Worm (Caenorhabditis elegans) whole organism, L2 larva: Measurements from ENCODE around the gene lgg-3.
A peak's percentile ranks its signal among the peaks of the same experiment; 100 is the strongest.

Experiments used
- C34F6.9 ChIP-seq: fragments of 150-350 bp; optimal IDR thresholded peaks from 2 replicates; lab custom pipeline; 2014; ENCODE audit warnings: missing biosample characterization, missing genetic modification characterization
- F13H6.1 ChIP-seq: sonication (generic microtip); optimal IDR thresholded peaks from 2 replicates; lab custom pipeline; 2016; ENCODE audit warnings: missing genetic modification characterization, missing compliant biosample characterization
- R02D3.7 ChIP-seq: fragments of 150-350 bp; optimal IDR thresholded peaks from 2 replicates; lab custom pipeline; 2014; ENCODE audit warnings: missing biosample characterization, missing genetic modification characterization
- Y55F3AM.14 ChIP-seq: fragments of 200-800 bp; sonication (Bioruptor generic); optimal IDR thresholded peaks from 2 replicates; lab custom pipeline; 2018; ENCODE audit warnings: mild to moderate bottlenecking, missing genetic modification characterization, missing compliant biosample characterization
- ZK546.5 ChIP-seq: sonication (generic microtip); optimal IDR thresholded peaks from 2 replicates; lab custom pipeline; 2017; ENCODE audit warnings: missing biosample characterization, missing genetic modification characterization
- alr-1 ChIP-seq: fragments of 150-350 bp; optimal IDR thresholded peaks from 2 replicates; lab custom pipeline; 2014; ENCODE audit warnings: missing biosample characterization, missing genetic modification characterization
- aly-2 ChIP-seq: fragments of 150-350 bp; optimal IDR thresholded peaks from 2 replicates; lab custom pipeline; 2014; ENCODE audit warnings: missing biosample characterization, missing genetic modification characterization
- ama-1 ChIP-seq: fragments of 150-350 bp; optimal IDR thresholded peaks from 2 replicates; lab custom pipeline; 2018; ENCODE audit warnings: inconsistent platforms
- blmp-1 ChIP-seq: sonication (generic microtip); optimal IDR thresholded peaks from 2 replicates; lab custom pipeline; 2017; ENCODE audit warnings: missing genetic modification characterization, mild to moderate bottlenecking, missing compliant biosample characterization, antibody characterized with exemption, moderate library complexity; ENCODE audit not compliant: insufficient read depth
- ceh-16 ChIP-seq: fragments of 150-350 bp; optimal IDR thresholded peaks from 2 replicates; lab custom pipeline; 2014; ENCODE audit warnings: missing biosample characterization, missing genetic modification characterization
- crh-2 ChIP-seq: sonication (generic microtip); optimal IDR thresholded peaks from 2 replicates; lab custom pipeline; 2017; ENCODE audit warnings: missing biosample characterization, missing genetic modification characterization
- dmd-4 ChIP-seq: sonication (generic microtip); optimal IDR thresholded peaks from 2 replicates; lab custom pipeline; 2017; ENCODE audit warnings: missing biosample characterization, missing genetic modification characterization
- egl-27 ChIP-seq: sonication (generic microtip); optimal IDR thresholded peaks from 3 replicates; lab custom pipeline; 2017; ENCODE audit warnings: missing biosample characterization, missing genetic modification reagents, missing genetic modification characterization
- elt-1 ChIP-seq: fragments of 150-350 bp; optimal IDR thresholded peaks from 2 replicates; lab custom pipeline; 2014; ENCODE audit warnings: missing biosample characterization, missing genetic modification characterization
- elt-3 ChIP-seq: sonication (generic microtip); optimal IDR thresholded peaks from 2 replicates; lab custom pipeline; 2017; ENCODE audit warnings: missing biosample characterization, missing genetic modification characterization
- fos-1 ChIP-seq: fragments of 150-350 bp; optimal IDR thresholded peaks from 2 replicates; lab custom pipeline; 2014; ENCODE audit warnings: missing biosample characterization, missing genetic modification characterization
- gmeb-1 ChIP-seq: fragments of 150-350 bp; optimal IDR thresholded peaks from 2 replicates; lab custom pipeline; 2014; ENCODE audit warnings: missing biosample characterization, missing genetic modification characterization
- lin-13 ChIP-seq: fragments of 150-350 bp; optimal IDR thresholded peaks from 2 replicates; lab custom pipeline; 2014; ENCODE audit warnings: missing biosample characterization, missing genetic modification reagents, missing genetic modification characterization
- mab-5 ChIP-seq: fragments of 150-350 bp; optimal IDR thresholded peaks from 2 replicates; lab custom pipeline; 2014; ENCODE audit warnings: missing biosample characterization, missing genetic modification characterization
- mbf-1 ChIP-seq: sonication (generic microtip); optimal IDR thresholded peaks from 2 replicates; lab custom pipeline; 2017; ENCODE audit warnings: missing biosample characterization, missing genetic modification characterization
- mdl-1 ChIP-seq, 2 experiments: fragments of 150-350 bp in 1 of 2; sonication (generic microtip) in 1 of 2; optimal IDR thresholded peaks; 2 replicates each; lab custom pipeline; 2017; ENCODE audit warnings: missing biosample characterization in 2 of 2, missing genetic modification characterization in 2 of 2
- nhr-11 ChIP-seq: fragments of 150-350 bp; optimal IDR thresholded peaks from 2 replicates; lab custom pipeline; 2014; ENCODE audit warnings: missing biosample characterization, missing genetic modification characterization
- nhr-12 ChIP-seq: fragments of 150-350 bp; optimal IDR thresholded peaks from 2 replicates; lab custom pipeline; 2014; ENCODE audit warnings: missing biosample characterization, missing genetic modification characterization
- nhr-129 ChIP-seq: fragments of 150-350 bp; optimal IDR thresholded peaks from 2 replicates; lab custom pipeline; 2014; ENCODE audit warnings: missing biosample characterization, missing genetic modification characterization
- nhr-21 ChIP-seq: fragments of 150-350 bp; optimal IDR thresholded peaks from 2 replicates; lab custom pipeline; 2014; ENCODE audit warnings: missing biosample characterization, missing genetic modification characterization
- nhr-23 ChIP-seq: fragments of 150-350 bp; optimal IDR thresholded peaks from 2 replicates; lab custom pipeline; 2014; ENCODE audit warnings: missing biosample characterization, missing genetic modification reagents, missing genetic modification characterization
- nhr-25 ChIP-seq: fragments of 150-350 bp; sonication (generic microtip); optimal IDR thresholded peaks from 3 replicates; lab custom pipeline; 2014; ENCODE audit warnings: missing biosample characterization, missing genetic modification characterization
- nhr-6 ChIP-seq: fragments of 150-350 bp; optimal IDR thresholded peaks from 2 replicates; lab custom pipeline; 2014; ENCODE audit warnings: missing biosample characterization, missing genetic modification characterization
- peb-1 ChIP-seq: fragments of 150-350 bp; optimal IDR thresholded peaks from 2 replicates; lab custom pipeline; 2014; ENCODE audit warnings: missing biosample characterization, missing genetic modification characterization
- sem-4 ChIP-seq: fragments of 150-350 bp; optimal IDR thresholded peaks from 2 replicates; lab custom pipeline; 2014; ENCODE audit warnings: missing biosample characterization, missing genetic modification reagents, missing genetic modification characterization
- skn-1 ChIP-seq: sonication (generic microtip); optimal IDR thresholded peaks from 2 replicates; lab custom pipeline; 2017; ENCODE audit warnings: missing biosample characterization, missing genetic modification characterization
- sma-9 ChIP-seq, 2 experiments: fragments of 150-350 bp in 1 of 2; sonication (generic microtip) in 1 of 2; optimal IDR thresholded peaks; 2 replicates each; lab custom pipeline; 2014 to 2016; ENCODE audit warnings: missing genetic modification characterization in 2 of 2, mild to moderate bottlenecking in 1 of 2, missing biosample characterization in 1 of 2, missing compliant biosample characterization in 1 of 2, missing genetic modification reagents in 1 of 2, moderate library complexity in 1 of 2
- snpc-4 ChIP-seq: fragments of 150-350 bp; optimal IDR thresholded peaks from 2 replicates; lab custom pipeline; 2014; ENCODE audit warnings: missing biosample characterization, missing genetic modification characterization
- unc-39 ChIP-seq: fragments of 150-350 bp; optimal IDR thresholded peaks from 2 replicates; lab custom pipeline; 2014; ENCODE audit warnings: missing biosample characterization, missing genetic modification characterization
- unc-55 ChIP-seq: fragments of 150-350 bp; sonication (generic microtip); optimal IDR thresholded peaks from 3 replicates; lab custom pipeline; 2014; ENCODE audit warnings: missing biosample characterization, missing genetic modification reagents, missing genetic modification characterization
- unc-62 ChIP-seq: fragments of 150-350 bp; optimal IDR thresholded peaks from 2 replicates; lab custom pipeline; 2014; ENCODE audit warnings: missing biosample characterization, missing genetic modification reagents, missing genetic modification characterization
- ztf-1 ChIP-seq: fragments of 200-800 bp; sonication (Bioruptor generic); conservative IDR thresholded peaks from 2 replicates; pipeline ENCODE4 v1.3.6; 2022; ENCODE audit warnings: missing genetic modification characterization, missing compliant biosample characterization
- ztf-11 ChIP-seq: sonication (generic microtip); optimal IDR thresholded peaks from 2 replicates; lab custom pipeline; 2017; ENCODE audit warnings: missing biosample characterization, missing genetic modification characterization

lgg-3 gene

DNA sequence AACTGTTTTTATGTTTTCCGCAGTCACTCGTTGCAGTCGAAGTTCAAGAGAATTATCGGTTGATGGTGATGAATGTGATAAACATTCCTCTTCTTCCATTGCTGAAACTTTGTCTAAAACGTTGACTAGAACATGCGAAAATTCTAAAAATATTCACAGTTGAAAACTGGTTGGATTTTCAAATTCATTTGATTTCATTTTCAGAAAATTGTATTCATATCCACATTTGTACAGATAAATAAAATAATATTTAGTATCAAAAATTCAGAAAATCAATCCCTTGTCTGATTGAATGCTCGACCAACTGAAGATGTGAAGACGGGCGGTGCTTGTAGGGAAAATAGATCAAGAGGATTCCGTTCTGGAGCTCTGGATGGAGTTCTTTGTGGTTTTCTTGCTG, 20.0 kb downstream of the lgg-3 start, which contains the start of gene F54E7.9:
Gene F54E7.9 (minus strand): TSS at position 101 of the 400 bp plus-strand sequence.
- TF ChIP-seq mbf-1 (tag; lab: Kevin White, UChicago) (no peak), mdl-1 (tag; optimal IDR thresholded peaks at IDR 0.05; lab: Kevin White, UChicago) (no peak), dmd-4 (no peak), nhr-12 (tag; lab: Kevin White, UChicago) (no peak), C34F6.9 (tag; lab: Kevin White, UChicago) (no peak)

DNA sequence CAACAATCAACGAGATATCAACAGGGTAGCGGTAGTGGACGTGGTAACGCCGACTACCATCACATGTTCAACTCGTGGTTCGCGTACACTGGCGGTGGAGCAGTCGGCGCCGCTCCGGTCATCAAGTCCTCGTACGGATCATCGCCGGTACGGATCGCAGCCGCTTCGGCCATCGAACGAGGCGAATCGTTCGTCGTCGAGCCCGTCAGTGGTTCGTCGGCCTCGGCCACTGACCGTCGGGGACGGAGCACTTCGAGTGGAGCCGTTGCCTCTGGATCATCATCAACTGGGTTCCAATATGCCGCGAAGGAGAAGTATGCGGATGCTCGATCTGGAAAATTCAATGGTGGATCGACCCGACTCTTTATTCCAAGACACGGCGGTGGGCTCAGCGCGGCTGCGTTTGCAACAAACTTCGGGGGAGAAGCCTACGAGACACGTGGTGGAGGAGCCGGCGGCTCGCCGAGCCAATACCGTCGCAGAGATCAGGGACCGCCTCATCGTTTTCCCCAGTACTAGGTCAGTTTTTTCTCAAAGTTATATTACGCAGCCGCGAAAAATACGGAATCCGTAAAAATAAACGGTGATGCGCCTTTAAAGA, 22.3 kb downstream of the lgg-3 start:
- TF ChIP-seq F13H6.1 (tag; lab: Kevin White, UChicago): no peak
- no peak for TF ChIP-seq blmp-1 (tag; lab: Kevin White, UChicago)
- no peak for TF ChIP-seq ztf-11 (tag; lab: Kevin White, UChicago)
- no peak for TF ChIP-seq sem-4
- no peak for TF ChIP-seq ama-1 (lab: Kevin White, UChicago)
- no peak for TF ChIP-seq mab-5
- no peak for TF ChIP-seq nhr-23 (tag; lab: Kevin White, UChicago)
- no peak for TF ChIP-seq egl-27
- no peak for TF ChIP-seq mdl-1 (tag; optimal IDR thresholded peaks at IDR 0.05; lab: Kevin White, UChicago)
- no peak for TF ChIP-seq aly-2 (tag; lab: Kevin White, UChicago)
- no peak for TF ChIP-seq elt-1 (tag; lab: Kevin White, UChicago)
- TF ChIP-seq unc-39 (tag; lab: Kevin White, UChicago): no peak
- TF ChIP-seq snpc-4 (tag; lab: Kevin White, UChicago): no peak
- TF ChIP-seq, all 48 proteins: peak for 0

DNA sequence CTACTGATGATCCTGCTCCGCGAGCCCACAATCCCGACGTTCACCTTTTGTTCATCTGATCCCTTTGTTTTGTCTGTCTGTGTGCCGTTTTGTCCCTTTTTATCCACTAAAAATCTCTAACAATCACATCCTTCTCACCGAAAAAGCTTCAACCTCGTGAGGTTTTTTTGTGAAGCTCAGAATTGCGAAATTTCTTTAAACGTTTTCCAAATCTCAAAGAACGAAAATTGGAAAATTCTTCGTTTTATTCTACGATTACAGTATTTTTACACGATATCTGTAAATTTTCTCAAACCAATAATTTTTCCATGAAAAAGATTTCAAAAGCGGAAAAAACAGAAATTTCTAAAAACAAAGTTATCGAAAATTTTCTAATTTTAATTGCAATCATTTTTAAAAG, 23.6 kb downstream of the lgg-3 start:
- TF ChIP-seq gmeb-1 (no peak), mbf-1 (tag; lab: Kevin White, UChicago) (no peak), sem-4 (no peak), nhr-6 (no peak), mdl-1 (tag; optimal IDR thresholded peaks at IDR 0.05; lab: Kevin White, UChicago) (no peak), lin-13 (GFP tag; lab: Kevin White, UChicago) (no peak), unc-55 (GFP tag; lab: Kevin White, UChicago) (no peak), ZK546.5 (tag; lab: Kevin White, UChicago) (no peak), sma-9 (GFP tag; optimal IDR thresholded peaks at IDR 0.05; lab: Kevin White, UChicago) (no peak), sma-9 (tag; optimal IDR thresholded peaks at IDR 0.05; lab: Kevin White, UChicago) (no peak), egl-27 (no peak), Y55F3AM.14 (GFP tag; lab: Kevin White, UChicago) (no peak), nhr-25 (tag; lab: Kevin White, UChicago) (no peak), unc-62 (GFP tag; lab: Kevin White, UChicago) (no peak), ama-1 (lab: Kevin White, UChicago) (no peak), alr-1 (no peak), R02D3.7 (tag; lab: Kevin White, UChicago) (no peak), ceh-16 (tag; lab: Kevin White, UChicago) (no peak)

DNA sequence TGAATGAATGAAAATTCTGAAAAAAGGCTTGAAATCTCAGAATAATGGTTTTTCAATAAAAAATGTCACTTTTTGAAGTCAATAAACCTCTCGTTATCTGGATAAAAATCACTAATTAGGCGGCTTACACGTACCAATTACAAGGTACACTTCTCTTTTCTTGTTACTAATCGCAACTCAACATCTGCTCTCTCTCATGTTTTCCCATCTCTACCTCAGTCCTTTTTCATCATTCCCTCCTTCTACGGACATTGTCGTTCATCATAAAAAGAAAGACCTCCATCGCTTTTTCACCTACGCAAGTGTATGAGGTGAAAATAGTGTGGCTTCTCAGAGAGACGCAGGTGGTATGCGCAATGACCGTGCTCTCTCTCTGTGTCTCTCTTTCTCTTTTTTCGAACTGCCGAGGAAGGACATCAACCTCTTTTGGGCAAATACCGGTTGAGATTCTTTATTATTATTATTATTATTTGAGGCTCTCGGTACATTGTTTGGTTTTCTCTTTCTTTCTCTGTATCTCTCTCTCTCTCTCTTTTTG, 29.8 kb downstream of the lgg-3 start:
- TF ChIP-seq unc-62 (GFP tag; lab: Kevin White, UChicago) (no peak), nhr-21 (no peak), nhr-11 (tag; lab: Kevin White, UChicago) (no peak), fos-1 (tag; lab: Kevin White, UChicago) (peak; percentile 49), crh-2 (tag; lab: Kevin White, UChicago) (peak; percentile 32), elt-3 (no peak), alr-1 (no peak), skn-1 (no peak), peb-1 (tag; lab: Kevin White, UChicago) (no peak), ztf-1 (no peak), R02D3.7 (tag; lab: Kevin White, UChicago) (no peak), ceh-16 (tag; lab: Kevin White, UChicago) (peak; percentile 65), C34F6.9 (tag; lab: Kevin White, UChicago) (peak; percentile 34), nhr-25 (tag; lab: Kevin White, UChicago) (peak; percentile 31), aly-2 (tag; lab: Kevin White, UChicago) (no peak), F13H6.1 (tag; lab: Kevin White, UChicago) (peak; percentile 5), ztf-11 (tag; lab: Kevin White, UChicago) (no peak), nhr-129 (peak; percentile 15), lin-13 (GFP tag; lab: Kevin White, UChicago) (no peak), sem-4 (no peak)
